Worm (Caenorhabditis elegans): ENCODE results near the gene dyrb-1.

Gene dyrb-1

ce11 chrII:9057035-9057668 is 49.8 kb downstream of the dyrb-1 start, which contains the start of gene rpl-32 (continued):
- TF ChIP-seq snpc-1.3 (tag; optimal IDR thresholded peaks at IDR 0.05; ENCODE audit: insufficient read depth) (peak; percentile 71), madf-8 (GFP tag; conservative IDR thresholded peaks at IDR 0.05) (no peak), ccch-3 (GFP tag; optimal IDR thresholded peaks at IDR 0.05) (no peak), B0261.1 (tag; optimal IDR thresholded peaks at IDR 0.05) (no peak), ztf-6 (GFP tag; IDR thresholded peaks at IDR 0.05) (no peak), xnd-1 (tag; optimal IDR thresholded peaks at IDR 0.05) (no peak), fkh-3 (tag; optimal IDR thresholded peaks at IDR 0.05) (no peak), F37B4.10 (GFP tag; IDR thresholded peaks at IDR 0.05) (no peak), ceh-91 (GFP tag; IDR thresholded peaks at IDR 0.05) (peak; percentile 62), T07F8.4 (tag; optimal IDR thresholded peaks at IDR 0.05) (no peak), F33H1.4 (GFP tag; IDR thresholded peaks at IDR 0.05) (peak; percentile 52), ets-4 (GFP tag; optimal IDR thresholded peaks at IDR 0.05) (no peak), Y56A3A.18 (GFP tag; IDR thresholded peaks at IDR 0.05) (no peak), ceh-27 (GFP tag; optimal IDR thresholded peaks at IDR 0.05) (peak; percentile 30), F23B12.7 (tag; optimal IDR thresholded peaks at IDR 0.05; ENCODE audit: insufficient read depth) (peak; percentile 66), sea-2 (GFP tag; IDR thresholded peaks at IDR 0.05) (no peak), repo-1 (tag; optimal IDR thresholded peaks at IDR 0.05) (no peak), nhr-179 (tag; optimal IDR thresholded peaks at IDR 0.05) (no peak), C17E4.6 (GFP tag; IDR thresholded peaks at IDR 0.05) (no peak), lin-26 (GFP tag; IDR thresholded peaks at IDR 0.05) (no peak), snpc-3.4 (tag; optimal IDR thresholded peaks at IDR 0.05) (no peak), hlh-12 (tag; optimal IDR thresholded peaks at IDR 0.05) (no peak), ceh-79 (tag; optimal IDR thresholded peaks at IDR 0.05) (no peak), Y67H2A.10 (GFP tag; conservative IDR thresholded peaks at IDR 0.05) (no peak), lsl-1 (GFP tag; optimal IDR thresholded peaks at IDR 0.05) (peak; percentile 48), C06A6.2 (GFP tag; conservative IDR thresholded peaks at IDR 0.05) (no peak), atf-7 (tag; optimal IDR thresholded peaks at IDR 0.05) (no peak), snpc-4 (GFP tag; optimal IDR thresholded peaks at IDR 0.05) (no peak), snpc-4 (tag; optimal IDR thresholded peaks at IDR 0.05) (peak; percentile 8 to 26 (median 20)), F49E8.2 (tag; optimal IDR thresholded peaks at IDR 0.05; ENCODE audit: insufficient read depth) (peak; percentile 39), nfya-1 (tag; optimal IDR thresholded peaks at IDR 0.05; ENCODE audit: borderline replicate concordance, insufficient read depth) (no peak), nfya-2 (GFP tag; IDR thresholded peaks at IDR 0.05) (no peak), cebp-1 (GFP tag; IDR thresholded peaks at IDR 0.05) (no peak; the same call in 1 of the 2 replicates), cebp-1 (tag; optimal IDR thresholded peaks at IDR 0.05) (peak; percentile 69), egl-18 (GFP tag; IDR thresholded peaks at IDR 0.05) (no peak), ceh-58 (GFP tag; IDR thresholded peaks at IDR 0.05) (no peak), D2030.7 (GFP tag; IDR thresholded peaks at IDR 0.05) (peak; percentile 77), attf-5 (GFP tag; optimal IDR thresholded peaks at IDR 0.05) (peak; percentile 91), bed-2 (GFP tag; IDR thresholded peaks at IDR 0.05) (no peak), dpff-1 (tag; optimal IDR thresholded peaks at IDR 0.05) (no peak), F55B11.4 (tag; optimal IDR thresholded peaks at IDR 0.05; ENCODE audit: borderline replicate concordance, insufficient read depth) (no peak), ztf-25 (GFP tag; IDR thresholded peaks at IDR 0.05) (no peak), aptf-3 (GFP tag; IDR thresholded peaks at IDR 0.05) (no peak), die-1 (tag; optimal IDR thresholded peaks at IDR 0.05) (no peak), lir-1 (GFP tag; conservative IDR thresholded peaks at IDR 0.05) (0 out of 2 replicates have a peak, but pooled peaks have one; percentile 19), lin-40 (tag; optimal IDR thresholded peaks at IDR 0.05) (peak; percentile 61), hrde-1 (tag; optimal IDR thresholded peaks at IDR 0.05; ENCODE audit: borderline replicate concordance) (no peak), attf-3 (GFP tag; conservative IDR thresholded peaks at IDR 0.05) (peak; percentile 63)
